Fruit fly (Drosophila melanogaster) whole organism, embryonic: Measurements from ENCODE around the gene Bhmt.
A peak's percentile ranks its signal among the peaks of the same experiment; 100 is the strongest.

Source experiments
- Asciz ChIP-seq: fragments of 200-800 bp; sonication (Bioruptor generic); optimal IDR thresholded peaks from 2 replicates; lab custom pipeline; 2017; ENCODE audit warnings: missing biosample characterization, mild to moderate bottlenecking, missing genetic modification characterization, missing genetic modification reagents
- CG10979 ChIP-seq: fragments of 200-800 bp; sonication (Bioruptor generic); optimal IDR thresholded peaks from 2 replicates; lab custom pipeline; 2018; ENCODE audit warnings: missing biosample characterization, mild to moderate bottlenecking, missing genetic modification characterization, moderate library complexity
- CG11504 ChIP-seq: fragments of 200-800 bp; sonication (Bioruptor generic); optimal IDR thresholded peaks from 3 replicates; lab custom pipeline; 2019; ENCODE audit warnings: missing biosample characterization, mild to moderate bottlenecking, missing genetic modification characterization, moderate library complexity
- CG12236 ChIP-seq: fragments of 200-800 bp; sonication (Bioruptor generic); optimal IDR thresholded peaks from 2 replicates; lab custom pipeline; 2016; ENCODE audit warnings: missing biosample characterization, missing genetic modification characterization
- CG13424 ChIP-seq: fragments of 200-800 bp; sonication (Bioruptor generic); optimal IDR thresholded peaks from 2 replicates; lab custom pipeline; 2019; ENCODE audit warnings: missing biosample characterization, mild to moderate bottlenecking, missing genetic modification characterization, moderate library complexity
- CG1602 ChIP-seq: fragments of 200-800 bp; sonication (Bioruptor generic); optimal IDR thresholded peaks from 3 replicates; lab custom pipeline; 2016; ENCODE audit warnings: missing biosample characterization, missing genetic modification characterization
- CG16815 ChIP-seq: fragments of 200-800 bp; sonication (Bioruptor generic); optimal IDR thresholded peaks from 3 replicates; lab custom pipeline; 2017; ENCODE audit warnings: missing biosample characterization, mild to moderate bottlenecking, missing genetic modification characterization
- CG17359 ChIP-seq: fragments of 200-800 bp; sonication (Bioruptor generic); optimal IDR thresholded peaks from 3 replicates; lab custom pipeline; 2018; ENCODE audit warnings: missing biosample characterization, mild to moderate bottlenecking, missing genetic modification characterization, moderate library complexity
- CG17361 ChIP-seq: fragments of 200-800 bp; sonication (Bioruptor generic); IDR thresholded peaks from 3 replicates; pipeline ENCODE4 v1.3.6; 2022; ENCODE audit warnings: missing biosample characterization, missing genetic modification characterization
- CG18262 ChIP-seq: fragments of 200-800 bp; optimal IDR thresholded peaks from 3 replicates; lab custom pipeline; 2019; ENCODE audit warnings: missing biosample characterization, mild to moderate bottlenecking, missing genetic modification characterization, moderate library complexity
- CG2712 ChIP-seq: fragments of 200-800 bp; optimal IDR thresholded peaks from 3 replicates; lab custom pipeline; 2019; ENCODE audit warnings: missing biosample characterization, mild to moderate bottlenecking, missing genetic modification characterization, moderate library complexity
- CG33557 ChIP-seq: fragments of 200-800 bp; sonication (Bioruptor generic); optimal IDR thresholded peaks from 2 replicates; lab custom pipeline; 2019; ENCODE audit warnings: missing biosample characterization, mild to moderate bottlenecking, missing genetic modification characterization, moderate library complexity
- CG6689 ChIP-seq: fragments of 200-800 bp; sonication (Bioruptor generic); IDR thresholded peaks from 2 replicates; pipeline ENCODE4 v1.3.6; 2022; ENCODE audit warnings: missing biosample characterization, missing genetic modification characterization
- CG7556 ChIP-seq: fragments of 200-800 bp; sonication (Bioruptor generic); optimal IDR thresholded peaks from 2 replicates; lab custom pipeline; 2017; ENCODE audit warnings: missing biosample characterization, mild to moderate bottlenecking, missing genetic modification characterization
- CrebB ChIP-seq: fragments of 200-800 bp; sonication (Bioruptor generic); optimal IDR thresholded peaks from 3 replicates; lab custom pipeline; 2018; ENCODE audit warnings: missing biosample characterization, mild to moderate bottlenecking, missing genetic modification characterization
- Dp ChIP-seq: fragments of 200-800 bp; sonication (Bioruptor generic); optimal IDR thresholded peaks from 2 replicates; lab custom pipeline; 2018; ENCODE audit warnings: missing biosample characterization, mild to moderate bottlenecking, missing genetic modification characterization, moderate library complexity
- Drgx ChIP-seq: fragments of 200-800 bp; sonication (Bioruptor generic); IDR thresholded peaks from 2 replicates; pipeline ENCODE4 v1.3.6; 2022; ENCODE audit warnings: missing biosample characterization, missing genetic modification characterization
- Fer1 ChIP-seq: fragments of 200-800 bp; sonication (Bioruptor generic); optimal IDR thresholded peaks from 2 replicates; lab custom pipeline; 2017; ENCODE audit warnings: missing biosample characterization, mild to moderate bottlenecking, missing genetic modification characterization
- Nf-YB ChIP-seq: fragments of 200-800 bp; sonication (Bioruptor generic); optimal IDR thresholded peaks from 3 replicates; lab custom pipeline; 2019; ENCODE audit warnings: missing biosample characterization, mild to moderate bottlenecking, missing genetic modification characterization, moderate library complexity
- Nf-YC ChIP-seq: fragments of 200-800 bp; optimal IDR thresholded peaks from 3 replicates; lab custom pipeline; 2019; ENCODE audit warnings: missing biosample characterization, mild to moderate bottlenecking, missing genetic modification characterization, moderate library complexity
- Oaz ChIP-seq: fragments of 200-800 bp; sonication (Bioruptor generic); IDR thresholded peaks from 2 replicates; pipeline ENCODE4 v1.3.6; 2022; ENCODE audit warnings: missing biosample characterization, missing genetic modification characterization
- Oli ChIP-seq: fragments of 200-800 bp; sonication (Bioruptor generic); optimal IDR thresholded peaks from 2 replicates; lab custom pipeline; 2018; ENCODE audit warnings: missing biosample characterization, mild to moderate bottlenecking, missing genetic modification characterization, moderate library complexity
- PHDP ChIP-seq: fragments of 200-800 bp; sonication (Bioruptor generic); optimal IDR thresholded peaks from 3 replicates; lab custom pipeline; 2018; ENCODE audit warnings: missing biosample characterization, mild to moderate bottlenecking, missing genetic modification characterization, moderate library complexity
- Ptx1 ChIP-seq: fragments of 200-800 bp; sonication (Bioruptor generic); IDR thresholded peaks from 2 replicates; pipeline ENCODE4 v1.3.6; 2022; ENCODE audit warnings: missing biosample characterization, missing genetic modification characterization
- Sox102F ChIP-seq: fragments of 200-800 bp; sonication (Bioruptor generic); optimal IDR thresholded peaks from 2 replicates; lab custom pipeline; 2018; ENCODE audit warnings: missing biosample characterization, mild to moderate bottlenecking, missing genetic modification characterization, moderate library complexity
- Xbp1 ChIP-seq: fragments of 200-800 bp; sonication (Bioruptor generic); optimal IDR thresholded peaks from 3 replicates; lab custom pipeline; 2016; ENCODE audit warnings: missing biosample characterization, mild to moderate bottlenecking, missing genetic modification characterization
- Xrp1 ChIP-seq: fragments of 200-800 bp; sonication (Bioruptor generic); IDR thresholded peaks from 2 replicates; pipeline ENCODE4 v1.3.6; 2022; ENCODE audit warnings: missing biosample characterization, missing genetic modification characterization
- ara ChIP-seq: fragments of 200-800 bp; sonication (Bioruptor generic); IDR thresholded peaks from 2 replicates; pipeline ENCODE4 v1.3.6; 2022; ENCODE audit warnings: missing biosample characterization, missing genetic modification characterization
- bcd ChIP-seq: fragments of 200-800 bp; sonication (Bioruptor generic); optimal IDR thresholded peaks from 2 replicates; lab custom pipeline; 2017; ENCODE audit warnings: missing biosample characterization, mild to moderate bottlenecking, missing genetic modification characterization
- bowl ChIP-seq: fragments of 200-800 bp; sonication (Bioruptor generic); IDR thresholded peaks from 2 replicates; pipeline ENCODE4 v1.3.6; 2022; ENCODE audit warnings: missing biosample characterization, missing genetic modification characterization
- crc ChIP-seq: fragments of 200-800 bp; sonication (Bioruptor generic); optimal IDR thresholded peaks from 2 replicates; lab custom pipeline; 2016; ENCODE audit warnings: missing biosample characterization, missing genetic modification characterization
- dati ChIP-seq: fragments of 200-800 bp; sonication (Bioruptor generic); IDR thresholded peaks from 2 replicates; pipeline ENCODE4 v1.3.6; 2022; ENCODE audit warnings: missing biosample characterization, missing genetic modification characterization
- dmrt11E ChIP-seq: fragments of 200-800 bp; sonication (Bioruptor generic); optimal IDR thresholded peaks from 3 replicates; lab custom pipeline; 2018; ENCODE audit warnings: missing biosample characterization, mild to moderate bottlenecking, missing genetic modification characterization, moderate library complexity
- dmrt99B ChIP-seq: fragments of 200-800 bp; sonication (Bioruptor generic); optimal IDR thresholded peaks from 2 replicates; lab custom pipeline; 2018; ENCODE audit warnings: missing biosample characterization, mild to moderate bottlenecking, missing genetic modification characterization, moderate library complexity
- dpn ChIP-seq, 2 experiments: fragments of 200-800 bp; sonication (Bioruptor generic); optimal IDR thresholded peaks; 3 replicates each; lab custom pipeline; 2016; ENCODE audit warnings: missing biosample characterization in 2 of 2, missing genetic modification characterization in 2 of 2
- ewg ChIP-seq: fragments of 200-800 bp; sonication (Bioruptor generic); optimal IDR thresholded peaks from 3 replicates; lab custom pipeline; 2017; ENCODE audit warnings: mild to moderate bottlenecking, missing biosample characterization, missing genetic modification reagents, missing genetic modification characterization
- fu2 ChIP-seq: fragments of 200-800 bp; sonication (Bioruptor generic); optimal IDR thresholded peaks from 2 replicates; lab custom pipeline; 2016; ENCODE audit warnings: missing biosample characterization, missing genetic modification characterization
- gt ChIP-seq: fragments of 200-800 bp; sonication (Bioruptor generic); IDR thresholded peaks from 2 replicates; pipeline ENCODE4 v1.3.6; 2022; ENCODE audit warnings: missing biosample characterization, missing genetic modification characterization
- hb ChIP-seq: fragments of 200-800 bp; sonication (Bioruptor generic); IDR thresholded peaks from 3 replicates; pipeline ENCODE4 v1.3.6; 2022; ENCODE audit warnings: missing biosample characterization, missing genetic modification characterization; ENCODE audit not compliant: partially characterized antibody
- ind ChIP-seq: fragments of 200-800 bp; sonication (Bioruptor generic); optimal IDR thresholded peaks from 3 replicates; lab custom pipeline; 2016; ENCODE audit warnings: missing biosample characterization, missing genetic modification characterization
- lmd ChIP-seq: fragments of 200-800 bp; sonication (Bioruptor generic); IDR thresholded peaks from 2 replicates; pipeline ENCODE4 v1.3.6; 2022; ENCODE audit warnings: missing biosample characterization, missing genetic modification characterization
- lola ChIP-seq, 3 experiments: fragments of >200 bp in 2 of 3; fragments of 200-800 bp in 1 of 3; sonication (Bioruptor generic) in 1 of 3; optimal IDR thresholded peaks; 2 replicates each; lab custom pipeline; 2017 to 2019; ENCODE audit warnings: missing biosample characterization in 3 of 3, missing genetic modification characterization in 3 of 3, mild to moderate bottlenecking in 1 of 3, moderate library complexity in 1 of 3
- nmo ChIP-seq: fragments of 200-800 bp; sonication (Bioruptor generic); optimal IDR thresholded peaks from 2 replicates; lab custom pipeline; 2018; ENCODE audit warnings: missing biosample characterization, mild to moderate bottlenecking, missing genetic modification characterization, moderate library complexity
- org-1 ChIP-seq: fragments of 200-800 bp; sonication (Bioruptor generic); optimal IDR thresholded peaks from 2 replicates; lab custom pipeline; 2017; ENCODE audit warnings: missing biosample characterization, missing genetic modification characterization
- phol ChIP-seq: fragments of 200-800 bp; sonication (Bioruptor generic); optimal IDR thresholded peaks from 3 replicates; lab custom pipeline; 2018; ENCODE audit warnings: missing biosample characterization, mild to moderate bottlenecking, missing genetic modification characterization, moderate library complexity
- row ChIP-seq: fragments of 200-800 bp; sonication (Bioruptor generic); IDR thresholded peaks from 3 replicates; pipeline ENCODE4 v1.3.6; 2022; ENCODE audit warnings: missing biosample characterization, missing genetic modification characterization
- sr ChIP-seq: fragments of 200-800 bp; sonication (Bioruptor generic); IDR thresholded peaks from 3 replicates; pipeline ENCODE4 v1.3.6; 2022; ENCODE audit warnings: missing biosample characterization, missing genetic modification characterization
- tin ChIP-seq: fragments of 200-800 bp; sonication (Bioruptor generic); optimal IDR thresholded peaks from 3 replicates; lab custom pipeline; 2016; ENCODE audit warnings: missing biosample characterization, missing genetic modification characterization
- z ChIP-seq: fragments of 200-800 bp; sonication (Bioruptor generic); IDR thresholded peaks from 3 replicates; pipeline ENCODE4 v1.3.6; 2022; ENCODE audit warnings: missing biosample characterization, missing genetic modification characterization

Bhmt gene

DNA sequence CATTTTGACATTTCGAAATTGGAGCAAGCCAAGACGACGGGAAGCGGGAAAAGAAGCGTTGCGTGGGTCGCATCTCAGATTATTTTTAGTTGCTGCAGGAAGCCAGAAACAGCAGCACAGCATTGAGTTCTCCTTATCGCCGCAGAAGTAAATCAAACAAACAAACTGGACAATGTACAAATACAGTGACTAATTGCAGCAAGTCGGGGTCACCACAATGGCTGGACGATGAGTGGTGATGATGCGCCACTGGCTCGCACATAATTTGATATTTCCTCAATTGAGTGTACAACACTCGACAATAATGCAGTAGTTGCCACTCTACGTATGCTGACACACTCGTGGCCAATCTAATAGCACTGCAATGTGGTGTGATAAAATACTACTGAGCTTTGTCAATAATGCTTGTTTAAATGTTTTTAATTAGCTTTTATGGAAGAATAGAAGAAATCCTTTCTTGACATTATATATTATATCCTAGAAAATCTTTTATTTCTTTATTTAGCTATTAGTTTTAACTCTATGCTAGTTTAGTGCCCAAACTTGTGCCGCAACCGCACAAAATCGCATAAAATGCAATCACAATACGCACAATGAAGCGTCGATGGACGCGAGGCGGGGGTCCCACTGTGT lies 25.0 kb upstream of the Bhmt start (continued):
- TF ChIP-seq CG17359 (tag; lab: Kevin White, UChicago) = peak; percentile 64
- TF ChIP-seq org-1 (GFP tag; lab: Kevin White, UChicago) = no peak
- peak; percentile 52 for TF ChIP-seq row
- no peak for TF ChIP-seq Nf-YC
- TF ChIP-seq bowl (GFP tag; lab: Robert Waterston, UW) = no peak
- peak; percentile 85 for TF ChIP-seq Drgx (GFP tag; lab: Robert Waterston, UW)
- TF ChIP-seq CG33557 = peak; percentile 0
- TF ChIP-seq CG2712 (tag; lab: Kevin White, UChicago) = peak; percentile 65
- no peak for TF ChIP-seq Fer1 (GFP tag; lab: Kevin White, UChicago)
- TF ChIP-seq Asciz (GFP tag; lab: Kevin White, UChicago) = peak; percentile 24
- TF ChIP-seq PHDP (tag; lab: Kevin White, UChicago) = peak; percentile 35
- no peak for TF ChIP-seq dati (GFP tag; lab: Robert Waterston, UW)
- TF ChIP-seq Xbp1 (GFP tag; lab: Kevin White, UChicago) = peak; percentile 20
- peak; percentile 36; the same call in 1 of the 3 replicates for TF ChIP-seq sr (GFP tag; lab: Robert Waterston, UW)
- TF ChIP-seq Sox102F (GFP tag; lab: Kevin White, UChicago) = peak; percentile 69
- TF ChIP-seq CG11504 = peak; percentile 47
- no peak for TF ChIP-seq hb (GFP tag; lab: Robert Waterston, UW)
- TF ChIP-seq Nf-YB = peak; percentile 5
- peak; percentile 57 for TF ChIP-seq dmrt11E (tag; lab: Kevin White, UChicago)
- peak; percentile 49 for TF ChIP-seq CG6689 (GFP tag; lab: Robert Waterston, UW)
- no peak for TF ChIP-seq tin (GFP tag; lab: Kevin White, UChicago)
- TF ChIP-seq CrebB (tag; lab: Kevin White, UChicago) = no peak
- TF ChIP-seq lola (GFP tag; optimal IDR thresholded peaks at IDR 0.05; lab: Kevin White, UChicago) = peak in 1 of 3 experiments; percentile 40
- TF ChIP-seq phol (tag; lab: Kevin White, UChicago) = peak; percentile 56
- no peak for TF ChIP-seq Oaz (GFP tag; lab: Robert Waterston, UW)
- peak; percentile 7 for TF ChIP-seq CG1602 (GFP tag; lab: Kevin White, UChicago)
- peak; percentile 11 for TF ChIP-seq ewg (GFP tag; lab: Kevin White, UChicago)
- peak; percentile 60 for TF ChIP-seq CG18262 (tag; lab: Kevin White, UChicago)
- peak; percentile 39 for TF ChIP-seq Oli (tag; lab: Kevin White, UChicago)
- TF ChIP-seq crc (GFP tag; lab: Kevin White, UChicago) = no peak
- TF ChIP-seq CG17361 (GFP tag; lab: Robert Waterston, UW) = peak; percentile 32; the same call in 1 of the 3 replicates
- peak; percentile 7 for TF ChIP-seq bcd
- TF ChIP-seq fu2 (GFP tag; lab: Kevin White, UChicago) = no peak
- peak; percentile 48 for TF ChIP-seq lmd (GFP tag; lab: Robert Waterston, UW)
- peak in 1 of 2 experiments; percentile 0 for TF ChIP-seq dpn (GFP tag; optimal IDR thresholded peaks at IDR 0.05; lab: Kevin White, UChicago)
- peak; percentile 32 for TF ChIP-seq CG13424
- TF ChIP-seq CG12236 (GFP tag; lab: Kevin White, UChicago) = no peak
- peak; percentile 55 for TF ChIP-seq Xrp1 (GFP tag; lab: Robert Waterston, UW)
- peak; percentile 33; the same call in 1 of the 3 replicates for TF ChIP-seq z
- TF ChIP-seq CG16815 (GFP tag; lab: Kevin White, UChicago) = peak; percentile 0
- TF ChIP-seq ind (GFP tag; lab: Kevin White, UChicago) = peak; percentile 1
- TF ChIP-seq ara (GFP tag; lab: Robert Waterston, UW) = peak; percentile 69; the same call in 1 of the 2 replicates
- TF ChIP-seq Dp (GFP tag; lab: Kevin White, UChicago) = no peak
- TF ChIP-seq gt (GFP tag; lab: Robert Waterston, UW) = no peak
- peak; percentile 68 for TF ChIP-seq dmrt99B
- 0 out of 2 replicates have a peak, but pooled peaks have one; percentile 8 for TF ChIP-seq Ptx1 (GFP tag; lab: Robert Waterston, UW)
- peak; percentile 19 for TF ChIP-seq CG7556
- peak; percentile 64 for TF ChIP-seq CG10979 (tag; lab: Kevin White, UChicago)
- peak; percentile 58 for TF ChIP-seq nmo (GFP tag; lab: Kevin White, UChicago)
